Fruit fly (Drosophila melanogaster): ENCODE measurements around the gene bur.

DNA sequence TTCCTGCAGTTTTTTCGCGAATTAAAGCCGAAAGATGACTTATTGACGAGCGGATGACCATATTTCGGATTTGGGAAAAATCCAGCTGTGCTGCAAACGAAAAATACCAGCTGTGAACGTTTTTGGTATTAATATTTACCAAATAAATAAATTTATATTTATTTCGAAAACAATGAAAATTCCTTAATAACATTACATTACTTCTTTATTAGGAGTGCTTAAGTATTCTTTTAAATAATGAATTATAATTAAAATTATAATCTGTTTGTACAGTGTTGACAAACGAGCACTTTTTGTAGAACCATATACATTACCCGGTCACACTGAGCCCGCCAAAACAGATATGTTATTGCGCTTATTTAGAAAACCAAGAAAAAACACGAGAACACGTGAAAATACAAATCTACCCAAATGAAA lies at the start of gene bur, which contains the start of gene Mcm10:
- TF ChIP-seq Pif1B (GFP tag; optimal IDR thresholded peaks at IDR 0.05) = no peak
- TF ChIP-seq CG12605 (GFP tag; IDR thresholded peaks at IDR 0.05) = no peak
- TF ChIP-seq Ets98B (GFP tag; IDR thresholded peaks at IDR 0.05) = no peak
- no peak for TF ChIP-seq CG15710 (tag; optimal IDR thresholded peaks at IDR 0.05)
- TF ChIP-seq D1 (tag; optimal IDR thresholded peaks at IDR 0.05) = no peak
- TF ChIP-seq CG34367 (tag; optimal IDR thresholded peaks at IDR 0.05) = no peak
- TF ChIP-seq rn (GFP tag; IDR thresholded peaks at IDR 0.05) = no peak
- TF ChIP-seq gl (tag; optimal IDR thresholded peaks at IDR 0.05) = no peak
